Fruit fly (Drosophila melanogaster) S2 (cell line): ENCODE measurements around the gene per.

Experiments
- CG8478 ChIP-seq: fragments of >200 bp; optimal IDR thresholded peaks from 2 replicates; lab custom pipeline; 2018
- CTCF ChIP-seq, 2 experiments: fragments of >200 bp; optimal IDR thresholded peaks; 2 replicates each; lab custom pipeline; 2018

dm6 chrX:2655998-2656397 lies 29.4 kb upstream of the per start:
- TF ChIP-seq CG8478 (lab: Kevin White, UChicago): no peak
- peak; percentile 81 to 82 for TF ChIP-seq CTCF (optimal IDR thresholded peaks at IDR 0.05; lab: Kevin White, UChicago)
